Fruit fly (Drosophila melanogaster) whole organism, embryonic: ENCODE data around the gene Adgf-C.

ENCODE experiments used
- Ada2b ChIP-seq: fragments of 200-800 bp; sonication (Bioruptor generic); IDR thresholded peaks from 2 replicates; pipeline ENCODE4 v1.3.6; 2022; ENCODE audit warnings: missing biosample characterization, missing genetic modification characterization
- Awh ChIP-seq: fragments of 200-800 bp; sonication (Bioruptor generic); IDR thresholded peaks from 2 replicates; pipeline ENCODE4, ENCODE4 v1.3.6; 2022; ENCODE audit warnings: missing biosample characterization, missing genetic modification characterization
- CG10462 ChIP-seq: fragments of 200-800 bp; sonication (Bioruptor generic); optimal IDR thresholded peaks from 2 replicates; lab custom pipeline; 2016; ENCODE audit warnings: missing biosample characterization, missing genetic modification characterization
- CG12071 ChIP-seq: fragments of 200-800 bp; sonication (Bioruptor generic); optimal IDR thresholded peaks from 3 replicates; lab custom pipeline; 2018; ENCODE audit warnings: missing biosample characterization, mild to moderate bottlenecking, missing genetic modification characterization
- CG1233 ChIP-seq: fragments of 200-800 bp; sonication (Bioruptor generic); optimal IDR thresholded peaks from 4 replicates; lab custom pipeline; 2018; ENCODE audit warnings: missing biosample characterization, mild to moderate bottlenecking, missing genetic modification characterization
- CG13287 ChIP-seq: fragments of 200-800 bp; sonication (Bioruptor generic); IDR thresholded peaks from 2 replicates; pipeline ENCODE4 v1.3.6; 2022; ENCODE audit warnings: missing biosample characterization, missing genetic modification characterization; ENCODE audit not compliant: partially characterized antibody
- CG14014 ChIP-seq: fragments of 200-800 bp; sonication (Bioruptor generic); IDR thresholded peaks from 2 replicates; pipeline ENCODE4 v1.3.6; 2022; ENCODE audit warnings: missing biosample characterization, missing genetic modification characterization
- CG15479 ChIP-seq: fragments of 200-800 bp; sonication (Bioruptor generic); optimal IDR thresholded peaks from 3 replicates; lab custom pipeline; 2019; ENCODE audit warnings: missing biosample characterization, mild to moderate bottlenecking, missing genetic modification characterization, moderate library complexity
- CG18262 ChIP-seq: fragments of 200-800 bp; optimal IDR thresholded peaks from 3 replicates; lab custom pipeline; 2019; ENCODE audit warnings: missing biosample characterization, mild to moderate bottlenecking, missing genetic modification characterization, moderate library complexity
- CG2875 ChIP-seq: fragments of 200-800 bp; sonication (Bioruptor generic); optimal IDR thresholded peaks from 2 replicates; lab custom pipeline; 2017; ENCODE audit warnings: missing biosample characterization, mild to moderate bottlenecking, missing genetic modification characterization, missing genetic modification reagents
- CG3065 ChIP-seq: fragments of 200-800 bp; sonication (Bioruptor generic); optimal IDR thresholded peaks from 2 replicates; lab custom pipeline; 2016; ENCODE audit warnings: missing biosample characterization, missing genetic modification characterization
- CG5180 ChIP-seq: fragments of 200-800 bp; sonication (Bioruptor generic); optimal IDR thresholded peaks from 3 replicates; lab custom pipeline; 2017; ENCODE audit warnings: missing biosample characterization, missing genetic modification characterization, mild to moderate bottlenecking, moderate library complexity, missing genetic modification reagents
- CG6854 ChIP-seq: fragments of 200-800 bp; sonication (Bioruptor generic); optimal IDR thresholded peaks from 3 replicates; lab custom pipeline; 2017; ENCODE audit warnings: missing biosample characterization, mild to moderate bottlenecking, missing genetic modification characterization
- CG7839 ChIP-seq: fragments of 200-800 bp; sonication (Bioruptor generic); optimal IDR thresholded peaks from 3 replicates; lab custom pipeline; 2018; ENCODE audit warnings: missing biosample characterization, mild to moderate bottlenecking, missing genetic modification characterization, moderate library complexity
- CG9215 ChIP-seq: fragments of 200-800 bp; sonication (Bioruptor generic); IDR thresholded peaks from 2 replicates; pipeline ENCODE4 v1.3.6; 2022; ENCODE audit warnings: missing biosample characterization, missing genetic modification characterization
- CG9876 ChIP-seq: fragments of 200-800 bp; sonication (Bioruptor generic); optimal IDR thresholded peaks from 2 replicates; lab custom pipeline; 2016; ENCODE audit warnings: missing biosample characterization, missing genetic modification characterization
- CrebB ChIP-seq: fragments of 200-800 bp; sonication (Bioruptor generic); optimal IDR thresholded peaks from 3 replicates; lab custom pipeline; 2018; ENCODE audit warnings: missing biosample characterization, mild to moderate bottlenecking, missing genetic modification characterization
- Elba2 ChIP-seq: fragments of 200-800 bp; sonication (Bioruptor generic); optimal IDR thresholded peaks from 3 replicates; lab custom pipeline; 2016; ENCODE audit warnings: missing biosample characterization, missing genetic modification characterization
- Ets65A ChIP-seq: fragments of 200-800 bp; sonication (Bioruptor generic); peaks from one replicate; lab custom pipeline; 2016; ENCODE audit warnings: missing biosample characterization, missing genetic modification characterization
- HLH4C ChIP-seq: fragments of 200-800 bp; sonication (Bioruptor generic); IDR thresholded peaks from 3 replicates; pipeline ENCODE4 v1.3.6; 2022; ENCODE audit warnings: missing biosample characterization, missing genetic modification characterization; ENCODE audit not compliant: partially characterized antibody
- HmgZ ChIP-seq: fragments of 200-800 bp; sonication (Bioruptor generic); optimal IDR thresholded peaks from 2 replicates; lab custom pipeline; 2018; ENCODE audit warnings: missing biosample characterization, mild to moderate bottlenecking, missing genetic modification characterization
- Jarid2 ChIP-seq: fragments of 200-800 bp; sonication (Bioruptor generic); optimal IDR thresholded peaks from 3 replicates; lab custom pipeline; 2017; ENCODE audit warnings: mild to moderate bottlenecking, missing biosample characterization, missing genetic modification reagents, missing genetic modification characterization
- Kr ChIP-seq: fragments of 200-800 bp; sonication (Bioruptor generic); optimal IDR thresholded peaks from 2 replicates; lab custom pipeline; 2017; ENCODE audit warnings: missing biosample characterization, mild to moderate bottlenecking, missing genetic modification characterization
- Meics ChIP-seq: fragments of 200-800 bp; sonication (Bioruptor generic); optimal IDR thresholded peaks from 2 replicates; lab custom pipeline; 2017; ENCODE audit warnings: missing biosample characterization, mild to moderate bottlenecking, missing genetic modification characterization
- NFAT ChIP-seq: fragments of 200-800 bp; sonication (Bioruptor generic); IDR thresholded peaks from 2 replicates; pipeline ENCODE4 v1.3.6; 2022; ENCODE audit warnings: missing biosample characterization, missing genetic modification characterization
- NK7.1 ChIP-seq: fragments of 200-800 bp; sonication (Bioruptor generic); optimal IDR thresholded peaks from 3 replicates; lab custom pipeline; 2016; ENCODE audit warnings: missing biosample characterization, missing genetic modification characterization
- Ptx1 ChIP-seq: fragments of 200-800 bp; sonication (Bioruptor generic); IDR thresholded peaks from 2 replicates; pipeline ENCODE4 v1.3.6; 2022; ENCODE audit warnings: missing biosample characterization, missing genetic modification characterization
- Sox100B ChIP-seq: fragments of 200-800 bp; sonication (Bioruptor generic); optimal IDR thresholded peaks from 3 replicates; lab custom pipeline; 2018; ENCODE audit warnings: missing biosample characterization, mild to moderate bottlenecking, missing genetic modification characterization
- Xrp1 ChIP-seq: fragments of 200-800 bp; sonication (Bioruptor generic); IDR thresholded peaks from 2 replicates; pipeline ENCODE4 v1.3.6; 2022; ENCODE audit warnings: missing biosample characterization, missing genetic modification characterization
- aop ChIP-seq: fragments of 200-800 bp; sonication (Bioruptor generic); IDR thresholded peaks from 2 replicates; pipeline ENCODE4 v1.3.6; 2022; ENCODE audit warnings: missing biosample characterization, missing genetic modification characterization
- ap ChIP-seq: fragments of 200-800 bp; sonication (Bioruptor generic); IDR thresholded peaks from 2 replicates; pipeline ENCODE4 v1.3.6; 2022; ENCODE audit warnings: missing biosample characterization, missing genetic modification characterization
- dpn ChIP-seq, 2 experiments: fragments of 200-800 bp; sonication (Bioruptor generic); optimal IDR thresholded peaks; 3 replicates each; lab custom pipeline; 2016; ENCODE audit warnings: missing biosample characterization in 2 of 2, missing genetic modification characterization in 2 of 2
- en ChIP-seq: fragments of 200-800 bp; sonication (Bioruptor generic); optimal IDR thresholded peaks from 2 replicates; lab custom pipeline; 2016; ENCODE audit warnings: missing biosample characterization, missing genetic modification characterization
- fd64A ChIP-seq: fragments of 200-800 bp; sonication (Bioruptor generic); optimal IDR thresholded peaks from 3 replicates; lab custom pipeline; 2018; ENCODE audit warnings: missing biosample characterization, mild to moderate bottlenecking, missing genetic modification characterization
- ftz-f1 ChIP-seq: fragments of 200-800 bp; sonication (Bioruptor generic); optimal IDR thresholded peaks from 2 replicates; lab custom pipeline; 2016; ENCODE audit warnings: missing biosample characterization, missing genetic modification characterization
- gfzf ChIP-seq: fragments of 200-800 bp; sonication (Bioruptor generic); optimal IDR thresholded peaks from 2 replicates; lab custom pipeline; 2016; ENCODE audit warnings: missing biosample characterization, mild to moderate bottlenecking, missing genetic modification characterization, moderate library complexity
- mam ChIP-seq: fragments of 200-800 bp; sonication (Bioruptor generic); optimal IDR thresholded peaks from 3 replicates; lab custom pipeline; 2016; ENCODE audit warnings: missing biosample characterization, missing genetic modification characterization
- mirr ChIP-seq: fragments of 200-800 bp; sonication (Bioruptor generic); optimal IDR thresholded peaks from 3 replicates; lab custom pipeline; 2018; ENCODE audit warnings: missing biosample characterization, mild to moderate bottlenecking, missing genetic modification characterization
- ranshi ChIP-seq: fragments of 200-800 bp; sonication (Bioruptor generic); IDR thresholded peaks from 2 replicates; pipeline ENCODE4 v1.3.6; 2022; ENCODE audit warnings: missing biosample characterization, missing genetic modification characterization
- sc ChIP-seq, 3 experiments: fragments of >200 bp in 2 of 3; fragments of 200-800 bp in 1 of 3; sonication (Bioruptor generic) in 1 of 3; optimal IDR thresholded peaks; 2 replicates in 2 of 3; 3 replicates in 1 of 3; lab custom pipeline; 2017; ENCODE audit warnings: mild to moderate bottlenecking in 1 of 3, missing biosample characterization in 1 of 3, missing genetic modification characterization in 1 of 3, missing genetic modification reagents in 1 of 3
- schlank ChIP-seq: fragments of 200-800 bp; sonication (Bioruptor generic); optimal IDR thresholded peaks from 2 replicates; lab custom pipeline; 2018; ENCODE audit warnings: missing biosample characterization, mild to moderate bottlenecking, missing genetic modification characterization
- so ChIP-seq: fragments of 200-800 bp; sonication (Bioruptor generic); IDR thresholded peaks from 3 replicates; pipeline ENCODE4 v1.3.6; 2022; ENCODE audit warnings: missing biosample characterization, missing genetic modification characterization
- stwl ChIP-seq: fragments of 200-800 bp; sonication (Bioruptor generic); optimal IDR thresholded peaks from 3 replicates; lab custom pipeline; 2018; ENCODE audit warnings: missing biosample characterization, mild to moderate bottlenecking, missing genetic modification characterization, moderate library complexity
- tap ChIP-seq: fragments of 200-800 bp; optimal IDR thresholded peaks from 3 replicates; lab custom pipeline; 2019; ENCODE audit warnings: missing biosample characterization, mild to moderate bottlenecking, missing genetic modification characterization, moderate library complexity
- tx ChIP-seq: fragments of 200-800 bp; sonication (Bioruptor generic); optimal IDR thresholded peaks from 2 replicates; lab custom pipeline; 2016; ENCODE audit warnings: missing biosample characterization, missing genetic modification characterization

Gene Adgf-C

dm6 chr3R:13683624-13684568 is 22.7 kb upstream of the Adgf-C start, which contains the start of gene flfl (continued):
- no peak for TF ChIP-seq aop
- no peak for TF ChIP-seq Elba2
- TF ChIP-seq Ets65A (GFP tag; lab: Kevin White, UChicago) = no peak
- no peak for TF ChIP-seq tx (GFP tag; lab: Kevin White, UChicago)
- no peak for TF ChIP-seq Xrp1 (GFP tag; lab: Robert Waterston, UW)
- no peak for TF ChIP-seq CG15479 (GFP tag; lab: Kevin White, UChicago)
- TF ChIP-seq HLH4C (GFP tag; lab: Robert Waterston, UW) = no peak
- no peak for TF ChIP-seq Sox100B (GFP tag; lab: Kevin White, UChicago)
- no peak for TF ChIP-seq CG13287
- peak; percentile 23 for TF ChIP-seq ftz-f1 (GFP tag; lab: Kevin White, UChicago)
- no peak for TF ChIP-seq Awh (GFP tag; lab: Robert Waterston, UW)
- no peak for TF ChIP-seq CG3065
- TF ChIP-seq mirr (GFP tag; lab: Kevin White, UChicago) = no peak
- TF ChIP-seq Kr = no peak
- TF ChIP-seq Ada2b = no peak
- no peak for TF ChIP-seq sc (optimal IDR thresholded peaks at IDR 0.05; lab: Kevin White, UChicago)
- TF ChIP-seq sc (GFP tag; optimal IDR thresholded peaks at IDR 0.05; lab: Kevin White, UChicago) = no peak
- no peak for TF ChIP-seq CrebB (tag; lab: Kevin White, UChicago)
- peak; percentile 70 for TF ChIP-seq HmgZ
- TF ChIP-seq en (GFP tag; lab: Kevin White, UChicago) = no peak
- TF ChIP-seq CG7839 = no peak
- TF ChIP-seq CG9876 = no peak
- TF ChIP-seq Jarid2 (GFP tag; lab: Kevin White, UChicago) = peak; percentile 31
- TF ChIP-seq CG1233 (GFP tag; lab: Kevin White, UChicago) = no peak
- no peak for TF ChIP-seq ap (GFP tag; lab: Robert Waterston, UW)
- no peak for TF ChIP-seq tap (tag; lab: Kevin White, UChicago)
- TF ChIP-seq CG9215 (GFP tag; lab: Robert Waterston, UW) = no peak
- peak; percentile 6 to 26 for TF ChIP-seq dpn (GFP tag; optimal IDR thresholded peaks at IDR 0.05; lab: Kevin White, UChicago)
- peak; percentile 63 for TF ChIP-seq gfzf (GFP tag; lab: Kevin White, UChicago)
- TF ChIP-seq schlank (tag; lab: Kevin White, UChicago) = no peak
- no peak for TF ChIP-seq Meics
- TF ChIP-seq CG12071 (GFP tag; lab: Kevin White, UChicago) = peak; percentile 44
- TF ChIP-seq CG14014 (GFP tag; lab: Robert Waterston, UW) = no peak
- no peak for TF ChIP-seq so (GFP tag; lab: Robert Waterston, UW)
- TF ChIP-seq Ptx1 = no peak
- TF ChIP-seq fd64A = no peak
- peak; percentile 32 for TF ChIP-seq stwl (tag; lab: Kevin White, UChicago)
- TF ChIP-seq ranshi = no peak
- TF ChIP-seq mam (GFP tag; lab: Kevin White, UChicago) = peak; percentile 35
- TF ChIP-seq CG18262 (tag; lab: Kevin White, UChicago) = no peak
- TF ChIP-seq CG2875 = no peak
- no peak for TF ChIP-seq CG6854 (GFP tag; lab: Kevin White, UChicago)
- no peak for TF ChIP-seq NFAT (GFP tag; lab: Robert Waterston, UW)
- TF ChIP-seq CG5180 = peak; percentile 0
- TF ChIP-seq CG10462 (GFP tag; lab: Kevin White, UChicago) = no peak
- TF ChIP-seq NK7.1 (GFP tag; lab: Kevin White, UChicago) = no peak
